Worm (Caenorhabditis elegans): ENCODE measurements around the gene nap-1.

Gene nap-1

ce11 chrIV:8363163-8363562 is 16.0 kb downstream of the nap-1 start, which contains the start of gene D2096.12:
Gene D2096.12 (plus strand): TSS chrIV:8363463.
- no peak for TF ChIP-seq nhr-76 (tag; optimal IDR thresholded peaks at IDR 0.05)
- no peak for TF ChIP-seq mdl-1 (tag; optimal IDR thresholded peaks at IDR 0.05)
- no peak for TF ChIP-seq isw-1 (GFP tag; IDR thresholded peaks at IDR 0.05)
- no peak for TF ChIP-seq fkh-10 (GFP tag; optimal IDR thresholded peaks at IDR 0.05)
- no peak for TF ChIP-seq sup-37 (GFP tag; optimal IDR thresholded peaks at IDR 0.05)
- no peak for TF ChIP-seq zag-1 (tag; optimal IDR thresholded peaks at IDR 0.05)
- TF ChIP-seq nhr-77 (tag; optimal IDR thresholded peaks at IDR 0.05), result no peak
- no peak for TF ChIP-seq ama-1 (optimal IDR thresholded peaks at IDR 0.05)
- no peak for TF ChIP-seq lin-15B (tag; optimal IDR thresholded peaks at IDR 0.05)
- no peak for TF ChIP-seq nhr-11 (tag; optimal IDR thresholded peaks at IDR 0.05)
- TF ChIP-seq irx-1 (tag; optimal IDR thresholded peaks at IDR 0.05), result no peak
- no peak for TF ChIP-seq ces-1 (GFP tag; optimal IDR thresholded peaks at IDR 0.05)
- TF ChIP-seq vab-15 (tag; optimal IDR thresholded peaks at IDR 0.05), result no peak
- TF ChIP-seq ceh-63 (GFP tag; optimal IDR thresholded peaks at IDR 0.05), result no peak
- no peak for TF ChIP-seq aha-1 (tag; optimal IDR thresholded peaks at IDR 0.05)
- TF ChIP-seq lir-3 (tag; optimal IDR thresholded peaks at IDR 0.05; ENCODE audit: poor library complexity), result no peak

- TF ChIP-seq pqm-1 (tag; optimal IDR thresholded peaks at IDR 0.05) (no peak), nhr-71 (tag; optimal IDR thresholded peaks at IDR 0.05) (no peak), blmp-1 (tag; optimal IDR thresholded peaks at IDR 0.05) (no peak), nhr-237 (tag; optimal IDR thresholded peaks at IDR 0.05) (no peak), elt-3 (tag; optimal IDR thresholded peaks at IDR 0.05) (no peak), rnt-1 (tag; optimal IDR thresholded peaks at IDR 0.05) (no peak), lin-14 (GFP tag; optimal IDR thresholded peaks at IDR 0.05) (no peak), zag-1 (tag; optimal IDR thresholded peaks at IDR 0.05) (no peak), lin-35 (GFP tag; optimal IDR thresholded peaks at IDR 0.05) (no peak), xbp-1 (tag; optimal IDR thresholded peaks at IDR 0.05) (no peak)
Observed at ce11 chrIV:8360817-8361216, 18.3 kb downstream of the nap-1 start, which contains the start of gene sqv-1. Gene sqv-1 (plus strand): TSS chrIV:8361117.

ce11 chrIV:8359716-8360407 is 19.3 kb downstream of the nap-1 start, which contains the start of gene D2096.5:
Gene D2096.5 (minus strand): TSS chrIV:8359766.
- peak; percentile 34 for TF ChIP-seq egl-13 (tag; optimal IDR thresholded peaks at IDR 0.05)
- no peak for TF ChIP-seq isw-1 (GFP tag; IDR thresholded peaks at IDR 0.05)
- TF ChIP-seq snu-23 (GFP tag; optimal IDR thresholded peaks at IDR 0.05), result peak; percentile 20
- TF ChIP-seq F16B12.6 (tag; optimal IDR thresholded peaks at IDR 0.05), result no peak
- TF ChIP-seq dpl-1 (GFP tag; optimal IDR thresholded peaks at IDR 0.05), result peak in 1 of 3 experiments; percentile 46
- TF ChIP-seq lin-15B (tag; optimal IDR thresholded peaks at IDR 0.05), result no peak
- peak in 1 of 2 experiments; percentile 47 for TF ChIP-seq lin-35 (GFP tag; optimal IDR thresholded peaks at IDR 0.05)
- TF ChIP-seq rnt-1 (tag; optimal IDR thresholded peaks at IDR 0.05), result no peak
- TF ChIP-seq xbp-1 (tag; optimal IDR thresholded peaks at IDR 0.05), result peak; percentile 13
- no peak for TF ChIP-seq tbx-2 (tag; optimal IDR thresholded peaks at IDR 0.05)
- no peak for TF ChIP-seq swsn-7 (tag; optimal IDR thresholded peaks at IDR 0.05)
- TF ChIP-seq lin-14 (GFP tag; optimal IDR thresholded peaks at IDR 0.05), result peak; percentile 59
- no peak for TF ChIP-seq ceh-90 (tag; optimal IDR thresholded peaks at IDR 0.05)
- no peak for TF ChIP-seq jun-1 (tag; optimal IDR thresholded peaks at IDR 0.05)
- no peak for TF ChIP-seq elt-2 (tag; optimal IDR thresholded peaks at IDR 0.05)
- peak; percentile 37 to 52 for TF ChIP-seq efl-1 (optimal IDR thresholded peaks at IDR 0.05)
- peak in 1 of 2 experiments; percentile 27 for TF ChIP-seq efl-1 (GFP tag; optimal IDR thresholded peaks at IDR 0.05 in 1 of 2)
- TF ChIP-seq C34B4.2 (tag; optimal IDR thresholded peaks at IDR 0.05), result no peak

ce11 chrIV:8358492-8358891 is 20.6 kb downstream of the nap-1 start, which contains the start of gene D2096.13:
Gene D2096.13 (minus strand): TSS chrIV:8358592.
- TF ChIP-seq swsn-7 (tag; optimal IDR thresholded peaks at IDR 0.05) (no peak), dpl-1 (GFP tag; optimal IDR thresholded peaks at IDR 0.05) (no peak), fos-1 (tag; optimal IDR thresholded peaks at IDR 0.05) (no peak), nhr-20 (tag; optimal IDR thresholded peaks at IDR 0.05) (no peak)
